Worm (Caenorhabditis elegans) whole organism, L1 larva: Measurements from ENCODE around the gene lact-2.

Source experiments
- hlh-4 ChIP-seq: sonication (generic microtip); optimal IDR thresholded peaks from 2 replicates; lab custom pipeline; 2016; ENCODE audit warnings: mild to moderate bottlenecking, missing genetic modification characterization, missing compliant biosample characterization
- lin-35 ChIP-seq, 2 experiments: fragments of 150-350 bp; optimal IDR thresholded peaks; 2 replicates each; lab custom pipeline; 2014; ENCODE audit warnings: missing biosample characterization in 2 of 2, missing genetic modification characterization in 2 of 2, missing genetic modification reagents in 2 of 2
- unc-62 ChIP-seq: fragments of 150-350 bp; optimal IDR thresholded peaks from 2 replicates; lab custom pipeline; 2014; ENCODE audit warnings: missing biosample characterization, missing genetic modification reagents, missing genetic modification characterization
- unc-86 ChIP-seq: sonication (generic microtip); optimal IDR thresholded peaks from 2 replicates; lab custom pipeline; 2016; ENCODE audit warnings: missing genetic modification characterization, missing compliant biosample characterization
- zag-1 ChIP-seq: fragments of 150-350 bp; optimal IDR thresholded peaks from 2 replicates; lab custom pipeline; 2014; ENCODE audit warnings: missing biosample characterization, missing genetic modification characterization

DNA sequence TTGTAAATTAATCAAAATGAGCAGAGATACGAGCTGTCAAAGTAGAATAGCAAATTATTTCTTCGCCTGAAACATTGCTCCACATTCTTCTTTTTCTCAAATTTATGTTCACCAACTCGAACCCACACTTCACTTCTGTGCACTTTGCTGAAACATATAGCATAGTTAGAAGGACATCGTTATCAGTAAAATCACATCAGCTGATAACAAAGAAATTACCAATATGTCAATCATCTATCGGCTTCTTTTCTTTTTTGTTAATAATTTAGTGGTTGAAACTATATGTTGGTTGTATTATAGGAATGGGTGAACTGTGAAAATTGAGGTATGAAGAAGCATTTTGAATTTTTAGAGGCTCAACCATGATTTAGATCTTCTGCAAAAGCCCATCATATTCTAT, 551 bp downstream of the lact-2 start:
- TF ChIP-seq zag-1 (tag; lab: Kevin White, UChicago): no peak
- no peak for TF ChIP-seq unc-86 (tag; lab: Kevin White, UChicago)
- TF ChIP-seq lin-35 (GFP tag; optimal IDR thresholded peaks at IDR 0.05; lab: Kevin White, UChicago): no peak
- no peak for TF ChIP-seq unc-62 (GFP tag; lab: Kevin White, UChicago)
- TF ChIP-seq hlh-4 (tag; lab: Kevin White, UChicago): no peak
